Fruit fly (Drosophila melanogaster) whole organism, embryonic: ENCODE measurements around the gene CG8349.

Experiments
- Asciz ChIP-seq: fragments of 200-800 bp; sonication (Bioruptor generic); optimal IDR thresholded peaks from 2 replicates; lab custom pipeline; 2017; ENCODE audit warnings: missing biosample characterization, mild to moderate bottlenecking, missing genetic modification characterization, missing genetic modification reagents
- CG17912 ChIP-seq: fragments of 200-800 bp; sonication (Bioruptor generic); optimal IDR thresholded peaks from 2 replicates; lab custom pipeline; 2018; ENCODE audit warnings: missing biosample characterization, mild to moderate bottlenecking, missing genetic modification characterization
- CG8281 ChIP-seq: fragments of 200-800 bp; sonication (Bioruptor generic); optimal IDR thresholded peaks from 2 replicates; lab custom pipeline; 2018; ENCODE audit warnings: missing biosample characterization, mild to moderate bottlenecking, missing genetic modification characterization, moderate library complexity
- Fer1 ChIP-seq: fragments of 200-800 bp; sonication (Bioruptor generic); optimal IDR thresholded peaks from 2 replicates; lab custom pipeline; 2017; ENCODE audit warnings: missing biosample characterization, mild to moderate bottlenecking, missing genetic modification characterization
- Hr78 ChIP-seq, 2 experiments: fragments of 200-800 bp in 1 of 2; fragments of >200 bp in 1 of 2; sonication (Bioruptor generic) in 1 of 2; optimal IDR thresholded peaks; 2 replicates each; lab custom pipeline; 2017 to 2019; ENCODE audit warnings: missing biosample characterization in 2 of 2, missing genetic modification characterization in 2 of 2, mild to moderate bottlenecking in 1 of 2, moderate library complexity in 1 of 2
- en ChIP-seq: fragments of 200-800 bp; sonication (Bioruptor generic); optimal IDR thresholded peaks from 2 replicates; lab custom pipeline; 2016; ENCODE audit warnings: missing biosample characterization, missing genetic modification characterization
- nmo ChIP-seq: fragments of 200-800 bp; sonication (Bioruptor generic); optimal IDR thresholded peaks from 2 replicates; lab custom pipeline; 2018; ENCODE audit warnings: missing biosample characterization, mild to moderate bottlenecking, missing genetic modification characterization, moderate library complexity
- nom ChIP-seq: fragments of 200-800 bp; sonication (Bioruptor generic); optimal IDR thresholded peaks from 2 replicates; lab custom pipeline; 2017; ENCODE audit warnings: missing biosample characterization, missing genetic modification characterization, mild to moderate bottlenecking, moderate library complexity, missing genetic modification reagents
- so ChIP-seq: fragments of 200-800 bp; sonication (Bioruptor generic); IDR thresholded peaks from 3 replicates; pipeline ENCODE4 v1.3.6; 2022; ENCODE audit warnings: missing biosample characterization, missing genetic modification characterization
- sqz ChIP-seq: fragments of 200-800 bp; sonication (Bioruptor generic); optimal IDR thresholded peaks from 3 replicates; lab custom pipeline; 2018; ENCODE audit warnings: missing biosample characterization, mild to moderate bottlenecking, missing genetic modification characterization

DNA sequence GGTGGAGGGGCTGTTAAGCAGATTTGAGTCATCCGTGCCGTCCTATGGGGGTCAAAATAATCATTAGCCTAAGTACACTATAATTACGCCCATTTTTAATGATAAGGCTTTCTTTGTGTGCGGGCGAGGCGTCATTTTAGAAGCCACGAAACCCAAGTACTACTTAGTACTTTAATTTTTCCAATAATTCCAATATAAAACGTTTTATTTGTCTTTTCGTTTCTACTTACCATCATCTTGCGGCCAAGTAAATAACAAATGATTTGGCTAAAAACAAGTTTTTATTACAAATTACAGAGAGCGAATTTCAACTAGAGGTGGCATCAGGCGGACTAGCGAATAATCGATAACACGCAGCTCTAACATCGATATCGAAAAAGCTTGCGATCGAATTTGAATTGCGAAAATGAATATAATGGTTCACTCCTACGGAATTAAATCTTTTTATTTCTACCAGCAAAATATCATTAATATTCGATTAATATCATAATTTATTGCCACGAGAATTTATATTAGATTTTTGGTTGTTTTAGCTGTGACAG, 4.7 kb downstream of the CG8349 start, which contains the start of gene Snx6:
- TF ChIP-seq Asciz (GFP tag; lab: Kevin White, UChicago) (no peak), CG8281 (tag; lab: Kevin White, UChicago) (no peak), Fer1 (no peak), CG17912 (GFP tag; lab: Kevin White, UChicago) (no peak), en (GFP tag; lab: Kevin White, UChicago) (no peak), so (no peak), nom (GFP tag; lab: Kevin White, UChicago) (no peak), sqz (no peak), nmo (GFP tag; lab: Kevin White, UChicago) (no peak), Hr78 (GFP tag; optimal IDR thresholded peaks at IDR 0.05; lab: Kevin White, UChicago) (no peak)
